Fruit fly (Drosophila melanogaster): ENCODE results near the gene CG5342.

The CG5342 gene

dm6 chr3R:11613252-11614036 is 34.8 kb downstream of the CG5342 start (continued):
- TF ChIP-seq CoRest (tag; optimal IDR thresholded peaks at IDR 0.05) (peak; percentile 72), corto (GFP tag; optimal IDR thresholded peaks at IDR 0.05) (no peak), CG32772 (GFP tag; IDR thresholded peaks at IDR 0.05) (peak; percentile 74), psq (GFP tag; optimal IDR thresholded peaks at IDR 0.05) (peak; percentile 48), dpn (GFP tag; optimal IDR thresholded peaks at IDR 0.05) (peak; percentile 77 to 79), chif (GFP tag; optimal IDR thresholded peaks at IDR 0.05) (peak; percentile 61 to 89), pros (GFP tag; optimal IDR thresholded peaks at IDR 0.05) (peak; percentile 83), tx (GFP tag; optimal IDR thresholded peaks at IDR 0.05) (peak; percentile 42), CG11398 (GFP tag; optimal IDR thresholded peaks at IDR 0.05) (peak; percentile 45), hb (GFP tag; IDR thresholded peaks at IDR 0.05; ENCODE audit: partially characterized antibody) (no peak), phol (tag; optimal IDR thresholded peaks at IDR 0.05) (peak; percentile 61), TFAM (GFP tag; optimal IDR thresholded peaks at IDR 0.05) (no peak), yki (optimal IDR thresholded peaks at IDR 0.05) (peak; percentile 52), ap (GFP tag; IDR thresholded peaks at IDR 0.05) (peak; percentile 11; the same call in 1 of the 2 replicates), zen (tag; optimal IDR thresholded peaks at IDR 0.05) (peak; percentile 79), CG4424 (GFP tag; optimal IDR thresholded peaks at IDR 0.05) (peak; percentile 57), CG18476 (GFP tag; optimal IDR thresholded peaks at IDR 0.05) (peak; percentile 0), CG15073 (GFP tag; optimal IDR thresholded peaks at IDR 0.05) (peak; percentile 37), Poxn (GFP tag; IDR thresholded peaks at IDR 0.05) (no peak), CTCF (GFP tag; optimal IDR thresholded peaks at IDR 0.05) (peak; percentile 100), slp2 (GFP tag; optimal IDR thresholded peaks at IDR 0.05) (peak; percentile 24), vfl (GFP tag; optimal IDR thresholded peaks at IDR 0.05) (no peak), CG1832 (GFP tag; optimal IDR thresholded peaks at IDR 0.05) (no peak), bowl (GFP tag; IDR thresholded peaks at IDR 0.05) (no peak), CG11456 (GFP tag; IDR thresholded peaks at IDR 0.05) (peak; percentile 96), Lim3 (GFP tag; IDR thresholded peaks at IDR 0.05) (no peak), Hand (GFP tag; optimal IDR thresholded peaks at IDR 0.05) (no peak), Pdp1 (GFP tag; optimal IDR thresholded peaks at IDR 0.05) (peak; percentile 6 to 70), Antp (GFP tag; optimal IDR thresholded peaks at IDR 0.05) (peak; percentile 22), croc (GFP tag; conservative IDR thresholded peaks at IDR 0.05) (peak; percentile 21; the same call in 1 of the 3 replicates), knrl (GFP tag; IDR thresholded peaks at IDR 0.05; ENCODE audit: partially characterized antibody) (peak; percentile 65; the same call in 1 of the 3 replicates), CG1602 (GFP tag; optimal IDR thresholded peaks at IDR 0.05) (peak; percentile 78), stc (GFP tag; IDR thresholded peaks at IDR 0.05) (peak; percentile 9; the same call in 1 of the 2 replicates), dmrt99B (tag; optimal IDR thresholded peaks at IDR 0.05) (peak; percentile 46), CG12942 (GFP tag; optimal IDR thresholded peaks at IDR 0.05) (peak; percentile 62), crc (GFP tag; optimal IDR thresholded peaks at IDR 0.05) (no peak), slbo (GFP tag; IDR thresholded peaks at IDR 0.05) (peak; percentile 90), CG30403 (GFP tag; optimal IDR thresholded peaks at IDR 0.05) (peak; percentile 67), CG4820 (GFP tag; optimal IDR thresholded peaks at IDR 0.05) (peak; percentile 72), onecut (GFP tag; IDR thresholded peaks at IDR 0.05) (peak; percentile 67), Opbp (GFP tag; IDR thresholded peaks at IDR 0.05; ENCODE audit: partially characterized antibody) (0 out of 3 replicates have a peak, but pooled peaks have one; percentile 52), CG11695 (GFP tag; IDR thresholded peaks at IDR 0.05) (0 out of 3 replicates have a peak, but pooled peaks have one; percentile 12), CG18011 (GFP tag; optimal IDR thresholded peaks at IDR 0.05) (no peak), Hmr (GFP tag; optimal IDR thresholded peaks at IDR 0.05) (peak; percentile 46), pnt (GFP tag; optimal IDR thresholded peaks at IDR 0.05) (no peak), YL-1 (GFP tag; optimal IDR thresholded peaks at IDR 0.05) (peak; percentile 16), ind (GFP tag; optimal IDR thresholded peaks at IDR 0.05) (peak; percentile 21), Neu2 (GFP tag; optimal IDR thresholded peaks at IDR 0.05; ENCODE audit: borderline replicate concordance) (no peak), scrt (GFP tag; optimal IDR thresholded peaks at IDR 0.05) (no peak), exex (tag; optimal IDR thresholded peaks at IDR 0.05) (no peak)

Measured in whole organism, embryonic.